Fruit fly (Drosophila melanogaster): ENCODE data around the gene CG7322.

The CG7322 gene

dm6 chrX:18843229-18844033, 14.1 kb downstream of the CG7322 start, which contains the start of gene htk (continued):
- TF ChIP-seq stc (GFP tag; IDR thresholded peaks at IDR 0.05), result no peak; the same call in 1 of the 2 replicates
- peak; percentile 53 for TF ChIP-seq CG4424 (GFP tag; optimal IDR thresholded peaks at IDR 0.05)
- no peak for TF ChIP-seq CG18476 (GFP tag; optimal IDR thresholded peaks at IDR 0.05)
- no peak for TF ChIP-seq cg (GFP tag; optimal IDR thresholded peaks at IDR 0.05)
- TF ChIP-seq Lpt (GFP tag; optimal IDR thresholded peaks at IDR 0.05), result no peak
- TF ChIP-seq tgo (GFP tag; IDR thresholded peaks at IDR 0.05), result 0 out of 3 replicates have a peak, but pooled peaks have one; percentile 26
- TF ChIP-seq CG6272 (GFP tag; IDR thresholded peaks at IDR 0.05), result peak; percentile 50; the same call in 1 of the 2 replicates
- TF ChIP-seq otp (GFP tag; IDR thresholded peaks at IDR 0.05), result peak; percentile 68; the same call in 2 of the 3 replicates
- peak; percentile 60 for TF ChIP-seq gem (tag; optimal IDR thresholded peaks at IDR 0.05)
- TF ChIP-seq mld (GFP tag; IDR thresholded peaks at IDR 0.05; ENCODE audit: partially characterized antibody), result peak; percentile 76; the same call in 2 of the 3 replicates
- TF ChIP-seq CG2889 (GFP tag; IDR thresholded peaks at IDR 0.05), result no peak
- TF ChIP-seq CG31365 (tag; optimal IDR thresholded peaks at IDR 0.05), result peak; percentile 10
- TF ChIP-seq CG7786 (GFP tag; optimal IDR thresholded peaks at IDR 0.05), result peak; percentile 54
- peak; percentile 43 for TF ChIP-seq CG12236 (GFP tag; optimal IDR thresholded peaks at IDR 0.05)
- TF ChIP-seq caup (GFP tag; optimal IDR thresholded peaks at IDR 0.05; ENCODE audit: severe bottlenecking), result peak; percentile 58
- no peak for TF ChIP-seq CG15073 (GFP tag; optimal IDR thresholded peaks at IDR 0.05)
- TF ChIP-seq CG14050 (GFP tag; IDR thresholded peaks at IDR 0.05), result no peak
- TF ChIP-seq HmgD (GFP tag; optimal IDR thresholded peaks at IDR 0.05), result peak; percentile 91
- TF ChIP-seq CG17612 (GFP tag; IDR thresholded peaks at IDR 0.05), result peak; percentile 41; the same call in 1 of the 2 replicates
- peak; percentile 77 for TF ChIP-seq CG11247 (GFP tag; IDR thresholded peaks at IDR 0.05)
- TF ChIP-seq p53 (GFP tag; optimal IDR thresholded peaks at IDR 0.05), result peak; percentile 83
- no peak for TF ChIP-seq bigmax (GFP tag; optimal IDR thresholded peaks at IDR 0.05)
- no peak for TF ChIP-seq corto (GFP tag; optimal IDR thresholded peaks at IDR 0.05)
- peak; percentile 63 for TF ChIP-seq CG1792 (GFP tag; optimal IDR thresholded peaks at IDR 0.05)
- TF ChIP-seq Camta (GFP tag; optimal IDR thresholded peaks at IDR 0.05), result peak; percentile 72
- peak; percentile 21 for TF ChIP-seq ems (GFP tag; optimal IDR thresholded peaks at IDR 0.05)
- peak; percentile 62; the same call in 2 of the 3 replicates for TF ChIP-seq ase (GFP tag; IDR thresholded peaks at IDR 0.05)
- peak; percentile 78 for TF ChIP-seq pnt (GFP tag; optimal IDR thresholded peaks at IDR 0.05)
- peak; percentile 22; the same call in 1 of the 2 replicates for TF ChIP-seq esg (GFP tag; conservative IDR thresholded peaks at IDR 0.05)
- TF ChIP-seq NfI (GFP tag; optimal IDR thresholded peaks at IDR 0.05), result peak; percentile 74
- peak; percentile 12 for TF ChIP-seq CG10462 (GFP tag; optimal IDR thresholded peaks at IDR 0.05)
- TF ChIP-seq ftz-f1 (GFP tag; optimal IDR thresholded peaks at IDR 0.05), result no peak
- peak; percentile 51 for TF ChIP-seq pita (GFP tag; optimal IDR thresholded peaks at IDR 0.05)
- peak; percentile 11 for TF ChIP-seq CG14965 (GFP tag; optimal IDR thresholded peaks at IDR 0.05; ENCODE audit: borderline replicate concordance)
- TF ChIP-seq unc-4 (GFP tag; IDR thresholded peaks at IDR 0.05; ENCODE audit: partially characterized antibody), result peak; percentile 93
- TF ChIP-seq tx (GFP tag; optimal IDR thresholded peaks at IDR 0.05), result peak; percentile 27
- TF ChIP-seq pzg (GFP tag; optimal IDR thresholded peaks at IDR 0.05), result peak; percentile 94
- peak; percentile 19 for TF ChIP-seq CG33557 (GFP tag; optimal IDR thresholded peaks at IDR 0.05)
- peak; percentile 75 for TF ChIP-seq Hmr (GFP tag; optimal IDR thresholded peaks at IDR 0.05)
- no peak for TF ChIP-seq jing (GFP tag; optimal IDR thresholded peaks at IDR 0.05)
- TF ChIP-seq hbn (GFP tag; IDR thresholded peaks at IDR 0.05; ENCODE audit: partially characterized antibody), result peak; percentile 80
- peak; percentile 36 for TF ChIP-seq repo (GFP tag; optimal IDR thresholded peaks at IDR 0.05)
- peak; percentile 67; the same call in 2 of the 3 replicates for TF ChIP-seq gce (GFP tag; IDR thresholded peaks at IDR 0.05)
- TF ChIP-seq CG1024 (GFP tag; IDR thresholded peaks at IDR 0.05), result peak; percentile 50; the same call in 1 of the 2 replicates
- TF ChIP-seq crp (GFP tag; optimal IDR thresholded peaks at IDR 0.05), result peak in 1 of 2 experiments; percentile 78
- 0 out of 3 replicates have a peak, but pooled peaks have one; percentile 33 for TF ChIP-seq CG11093 (GFP tag; IDR thresholded peaks at IDR 0.05)
- no peak for TF ChIP-seq CG6854 (GFP tag; optimal IDR thresholded peaks at IDR 0.05)
- peak; percentile 96 for TF ChIP-seq CG42726 (GFP tag; IDR thresholded peaks at IDR 0.05; ENCODE audit: partially characterized antibody)
